In the genomic region with DNA sequence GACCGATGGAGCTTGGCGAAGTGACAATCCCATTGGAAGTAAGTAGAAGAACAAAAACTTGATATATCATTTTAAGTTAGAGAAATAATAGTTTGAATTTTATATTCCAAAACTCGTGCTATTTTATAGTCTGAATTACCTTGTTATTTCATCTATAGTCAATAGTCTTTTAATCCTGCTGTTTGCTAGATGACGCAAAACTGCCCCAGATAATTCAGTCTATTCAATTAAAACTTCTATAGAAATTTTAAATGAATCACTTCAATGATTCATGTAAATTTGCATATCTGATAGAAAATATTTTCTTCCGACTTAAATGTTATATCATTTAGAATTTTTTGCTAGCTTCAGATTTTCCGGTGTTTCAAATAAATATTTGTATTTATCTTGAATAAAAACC, we compare ENCODE assay signal across 2 worm cellular contexts.
TF ChIP-seq lines count a peak whose summit lies in the region.

A gene (minus strand): TSS at position 101 of the 400 bp plus-strand sequence.

TF ChIP-seq in whole organism, L1 larva, 84 proteins besides CTCF, POLR2A, EP300 and RAD21:
- TF ChIP-seq mep-1 (tag; optimal IDR thresholded peaks at IDR 0.05; lab: Kevin White, UChicago), result no peak
- peak; percentile 21 for TF ChIP-seq sox-4 (tag; optimal IDR thresholded peaks at IDR 0.05; lab: Kevin White, UChicago)

TF ChIP-seq in whole organism, L4 larva, 104 proteins besides CTCF, POLR2A, EP300 and RAD21:
- TF ChIP-seq aha-1 (tag; lab: Kevin White, UChicago) (peak; percentile 7), pha-4 (GFP tag; IDR thresholded peaks at IDR 0.05; lab: Robert Waterston, UW) (no peak), pha-4 (tag; optimal IDR thresholded peaks at IDR 0.05; lab: Kevin White, UChicago) (no peak), ceh-32 (tag; optimal IDR thresholded peaks at IDR 0.05; lab: Kevin White, UChicago; ENCODE audit: poor library complexity) (no peak)
